Fruit fly (Drosophila melanogaster): Measurements from ENCODE around the gene vkg.

vkg gene

dm6 chr2L:5049974-5050373 lies 22.0 kb upstream of the vkg start:
- TF ChIP-seq CTCF (optimal IDR thresholded peaks at IDR 0.05) (no peak), CG8478 (optimal IDR thresholded peaks at IDR 0.05) (no peak)

- no peak for TF ChIP-seq CG8478 (optimal IDR thresholded peaks at IDR 0.05)
- no peak for TF ChIP-seq CTCF (optimal IDR thresholded peaks at IDR 0.05)
Measured at dm6 chr2L:5046261-5046660, 18.3 kb upstream of the vkg start.

- TF ChIP-seq CG8478 (optimal IDR thresholded peaks at IDR 0.05) (no peak), CTCF (optimal IDR thresholded peaks at IDR 0.05) (no peak)
Measured at dm6 chr2L:5044892-5045619, 17.1 kb upstream of the vkg start.

- TF ChIP-seq CTCF (optimal IDR thresholded peaks at IDR 0.05) = no peak
- TF ChIP-seq CG8478 (optimal IDR thresholded peaks at IDR 0.05) = no peak
Measured at dm6 chr2L:5044361-5044891, 16.4 kb upstream of the vkg start, which contains the start of gene CG31650. CG31650 (minus strand) TSS chr2L:5044712.

- no peak for TF ChIP-seq CG8478 (optimal IDR thresholded peaks at IDR 0.05)
- TF ChIP-seq CTCF (optimal IDR thresholded peaks at IDR 0.05) = no peak
Measured at dm6 chr2L:5043495-5044146, 15.6 kb upstream of the vkg start.

- TF ChIP-seq CG8478 (optimal IDR thresholded peaks at IDR 0.05) (no peak), CTCF (optimal IDR thresholded peaks at IDR 0.05) (peak in 1 of 2 experiments; percentile 23)
Measured at dm6 chr2L:5043043-5043442, 15.1 kb upstream of the vkg start, which contains the start of the genes CG33995, CG44000 and CG44001. CG33995 (plus strand) TSS chr2L:5043270. CG44000 (plus strand) TSS chr2L:5043270. CG44001 (plus strand) TSS chr2L:5043270.

- TF ChIP-seq CTCF (optimal IDR thresholded peaks at IDR 0.05) (no peak), CG8478 (optimal IDR thresholded peaks at IDR 0.05) (no peak)
Measured at dm6 chr2L:5042076-5042475, 14.1 kb upstream of the vkg start.

- no peak for TF ChIP-seq CG8478 (optimal IDR thresholded peaks at IDR 0.05)
- no peak for TF ChIP-seq CTCF (optimal IDR thresholded peaks at IDR 0.05)
Measured at dm6 chr2L:5037402-5037860, 9.4 kb upstream of the vkg start, which contains the start of the genes CG14042 and SP555. CG14042 (plus strand) TSS chr2L:5037709. SP555 (plus strand) TSS chr2L:5037709.

- TF ChIP-seq CG8478 (optimal IDR thresholded peaks at IDR 0.05) (no peak), CTCF (optimal IDR thresholded peaks at IDR 0.05) (peak; percentile 87 to 88)
Measured at dm6 chr2L:5036120-5036519, 8.1 kb upstream of the vkg start.

- TF ChIP-seq CTCF (optimal IDR thresholded peaks at IDR 0.05) (no peak), CG8478 (optimal IDR thresholded peaks at IDR 0.05) (no peak)
Measured at dm6 chr2L:5031886-5032285, 3.9 kb upstream of the vkg start.

- no peak for TF ChIP-seq CG8478 (optimal IDR thresholded peaks at IDR 0.05)
- TF ChIP-seq CTCF (optimal IDR thresholded peaks at IDR 0.05) = no peak
Measured at dm6 chr2L:5031399-5031798, 3.4 kb upstream of the vkg start.

- no peak for TF ChIP-seq CTCF (optimal IDR thresholded peaks at IDR 0.05)
- TF ChIP-seq CG8478 (optimal IDR thresholded peaks at IDR 0.05) = no peak
Measured at dm6 chr2L:5030535-5030934, 2.5 kb upstream of the vkg start.

- TF ChIP-seq CG8478 (optimal IDR thresholded peaks at IDR 0.05) = no peak
- no peak for TF ChIP-seq CTCF (optimal IDR thresholded peaks at IDR 0.05)
Measured at dm6 chr2L:5029809-5030108, 1.8 kb upstream of the vkg start.

- no peak for TF ChIP-seq CG8478 (optimal IDR thresholded peaks at IDR 0.05)
- TF ChIP-seq CTCF (optimal IDR thresholded peaks at IDR 0.05) = no peak
Measured at dm6 chr2L:5029049-5029808, 1.2 kb upstream of the vkg start, which contains the start of gene Col4a1. Col4a1 (plus strand) TSS chr2L:5029609.

All from S2 (cell line).